Worm (Caenorhabditis elegans) whole organism, young adult: ENCODE measurements around the gene srz-83.
A peak's percentile ranks its signal among the peaks of the same experiment; 100 is the strongest.

Experiments
- B0035.1 ChIP-seq: sonication (generic microtip); optimal IDR thresholded peaks from 2 replicates; lab custom pipeline; 2016; ENCODE audit warnings: missing genetic modification characterization, mild to moderate bottlenecking, missing compliant biosample characterization, missing genotype, missing genetic modification reagents
- C06A6.2 ChIP-seq: fragments of 200-800 bp; sonication (Bioruptor generic); conservative IDR thresholded peaks from 2 replicates; pipeline ENCODE4 v1.3.6; 2022; ENCODE audit warnings: missing genetic modification characterization, missing compliant biosample characterization
- F10E7.11 ChIP-seq: sonication (generic microtip); optimal IDR thresholded peaks from 2 replicates; lab custom pipeline; 2017; ENCODE audit warnings: mild to moderate bottlenecking, missing genetic modification characterization, moderate library complexity, missing compliant biosample characterization
- F23B12.7 ChIP-seq: sonication (generic microtip); optimal IDR thresholded peaks from 2 replicates; lab custom pipeline; 2017; ENCODE audit warnings: missing genetic modification characterization, mild to moderate bottlenecking, missing compliant biosample characterization, antibody characterized with exemption, moderate library complexity; ENCODE audit not compliant: insufficient read depth
- F33H1.4 ChIP-seq: fragments of 200-800 bp; sonication (Bioruptor generic); IDR thresholded peaks from 2 replicates; pipeline ENCODE4 v1.3.6; 2022; ENCODE audit warnings: missing genetic modification reagents, missing genetic modification characterization, missing compliant biosample characterization
- F49E8.2 ChIP-seq: sonication (generic microtip); optimal IDR thresholded peaks from 3 replicates; lab custom pipeline; 2017; ENCODE audit warnings: missing genetic modification characterization, mild to moderate bottlenecking, missing compliant biosample characterization, antibody characterized with exemption, moderate library complexity; ENCODE audit not compliant: insufficient read depth
- Y53F4B.3 ChIP-seq: fragments of 200-800 bp; sonication (Bioruptor generic); IDR thresholded peaks from 2 replicates; pipeline ENCODE4 v1.3.6; 2022; ENCODE audit warnings: missing genetic modification reagents, missing genetic modification characterization, missing compliant biosample characterization
- Y79H2A.3 ChIP-seq: fragments of 200-800 bp; sonication (Bioruptor generic); conservative IDR thresholded peaks from 2 replicates; pipeline ENCODE4 v1.3.6; 2022; ENCODE audit warnings: missing genetic modification reagents, missing genetic modification characterization, missing compliant biosample characterization
- ZK185.1 ChIP-seq: sonication (generic microtip); optimal IDR thresholded peaks from 2 replicates; lab custom pipeline; 2016; ENCODE audit warnings: mild to moderate bottlenecking, missing genetic modification characterization, missing compliant biosample characterization; ENCODE audit not compliant: poor library complexity, severe bottlenecking
- akir-1 ChIP-seq: fragments of 200-800 bp; sonication (Bioruptor generic); optimal IDR thresholded peaks from 2 replicates; lab custom pipeline; 2018; ENCODE audit warnings: mild to moderate bottlenecking, missing genetic modification characterization, moderate library complexity, missing compliant biosample characterization
- athp-1 ChIP-seq: sonication (generic microtip); optimal IDR thresholded peaks from 2 replicates; lab custom pipeline; 2017; ENCODE audit warnings: mild to moderate bottlenecking, missing genetic modification characterization, missing compliant biosample characterization
- attf-3 ChIP-seq: fragments of 200-800 bp; sonication (Bioruptor generic); conservative IDR thresholded peaks from 2 replicates; pipeline ENCODE4 v1.3.6; 2022; ENCODE audit warnings: missing genetic modification reagents, missing genetic modification characterization, missing compliant biosample characterization
- attf-6 ChIP-seq: fragments of 200-800 bp; sonication (Bioruptor generic); IDR thresholded peaks from 2 replicates; pipeline ENCODE4 v1.3.6; 2022; ENCODE audit warnings: missing genetic modification reagents, missing genetic modification characterization, missing compliant biosample characterization
- bed-1 ChIP-seq: fragments of 200-800 bp; sonication (Bioruptor generic); IDR thresholded peaks from 2 replicates; pipeline ENCODE4 v1.3.6; 2022; ENCODE audit warnings: missing genetic modification reagents, missing genetic modification characterization, missing compliant biosample characterization
- cebp-1 ChIP-seq, 2 experiments: fragments of 200-800 bp in 1 of 2; sonication (Bioruptor generic) in 1 of 2; sonication (generic microtip) in 1 of 2; IDR thresholded peaks in 1 of 2; optimal IDR thresholded peaks in 1 of 2; 2 replicates each; pipeline versions ENCODE4 v1.3.6 to Lab custom; 2017 to 2022; ENCODE audit warnings: missing compliant biosample characterization in 2 of 2, missing genetic modification characterization in 2 of 2, mild to moderate bottlenecking in 1 of 2, missing genetic modification reagents in 1 of 2, moderate library complexity in 1 of 2
- cebp-2 ChIP-seq: fragments of 200-800 bp; sonication (Bioruptor generic); IDR thresholded peaks from 2 replicates; pipeline ENCODE4 v1.3.6; 2022; ENCODE audit warnings: missing genetic modification characterization, missing compliant biosample characterization
- ceh-91 ChIP-seq: fragments of 200-800 bp; sonication (Bioruptor generic); IDR thresholded peaks from 2 replicates; pipeline ENCODE4 v1.3.6; 2022; ENCODE audit warnings: missing genetic modification reagents, missing genetic modification characterization, missing compliant biosample characterization
- chd-7 ChIP-seq: sonication (generic microtip); optimal IDR thresholded peaks from 2 replicates; lab custom pipeline; 2016; ENCODE audit warnings: mild to moderate bottlenecking, missing genetic modification characterization, moderate library complexity, missing compliant biosample characterization
- die-1 ChIP-seq: sonication (generic microtip); optimal IDR thresholded peaks from 2 replicates; lab custom pipeline; 2016; ENCODE audit warnings: missing genotype, mild to moderate bottlenecking, missing genetic modification characterization, missing compliant biosample characterization
- efl-1 ChIP-seq: fragments of 150-350 bp; optimal IDR thresholded peaks from 2 replicates; lab custom pipeline; 2014; ENCODE audit warnings: missing biosample characterization, missing genetic modification reagents, missing genetic modification characterization
- egl-18 ChIP-seq: fragments of 200-800 bp; sonication (Bioruptor generic); IDR thresholded peaks from 2 replicates; pipeline ENCODE4 v1.3.6; 2022; ENCODE audit warnings: missing genetic modification reagents, missing genetic modification characterization, missing compliant biosample characterization
- ekl-4 ChIP-seq: fragments of 200-800 bp; sonication (Bioruptor generic); IDR thresholded peaks from 2 replicates; pipeline ENCODE4 v1.3.6; 2022; ENCODE audit warnings: missing genetic modification reagents, missing genetic modification characterization, missing compliant biosample characterization
- lin-35 ChIP-seq, 3 experiments: fragments of 150-350 bp in 2 of 3; sonication (generic microtip) in 1 of 3; optimal IDR thresholded peaks; 2 replicates each; lab custom pipeline; 2014 to 2018; ENCODE audit warnings: missing biosample characterization in 3 of 3, missing genetic modification characterization in 3 of 3, missing genetic modification reagents in 3 of 3
- lsl-1 ChIP-seq: fragments of 200-800 bp; sonication (Bioruptor generic); optimal IDR thresholded peaks from 2 replicates; lab custom pipeline; 2018; ENCODE audit warnings: mild to moderate bottlenecking, missing genetic modification characterization, moderate library complexity, missing compliant biosample characterization
- lsy-27 ChIP-seq: sonication (generic microtip); optimal IDR thresholded peaks from 2 replicates; lab custom pipeline; 2017; ENCODE audit warnings: missing genetic modification characterization, mild to moderate bottlenecking, missing compliant biosample characterization, antibody characterized with exemption, missing genotype, borderline replicate concordance; ENCODE audit not compliant: insufficient read depth
- madf-10 ChIP-seq: sonication (generic microtip); optimal IDR thresholded peaks from 2 replicates; lab custom pipeline; 2016; ENCODE audit warnings: mild to moderate bottlenecking, missing genetic modification characterization, missing compliant biosample characterization
- madf-6 ChIP-seq: fragments of 200-800 bp; sonication (Bioruptor generic); IDR thresholded peaks from 2 replicates; pipeline ENCODE4 v1.3.6; 2022; ENCODE audit warnings: missing genetic modification reagents, missing genetic modification characterization, missing compliant biosample characterization
- mcd-1 ChIP-seq: fragments of 200-800 bp; sonication (Bioruptor generic); IDR thresholded peaks from 2 replicates; pipeline ENCODE4 v1.3.6; 2022; ENCODE audit warnings: missing genetic modification reagents, missing genetic modification characterization, missing compliant biosample characterization
- mxl-1 ChIP-seq: sonication (generic microtip); optimal IDR thresholded peaks from 2 replicates; lab custom pipeline; 2016; ENCODE audit warnings: missing genetic modification characterization, missing compliant biosample characterization
- nfyb-1 ChIP-seq: fragments of 200-800 bp; sonication (Bioruptor generic); IDR thresholded peaks from 2 replicates; pipeline ENCODE4 v1.3.6; 2022; ENCODE audit warnings: missing genetic modification reagents, missing genetic modification characterization, missing compliant biosample characterization
- nhr-80 ChIP-seq: sonication (generic microtip); optimal IDR thresholded peaks from 2 replicates; lab custom pipeline; 2016; ENCODE audit warnings: missing genetic modification characterization, missing compliant biosample characterization
- pbrm-1 ChIP-seq: fragments of 200-800 bp; sonication (Bioruptor generic); IDR thresholded peaks from 2 replicates; pipeline ENCODE4 v1.3.6; 2022; ENCODE audit warnings: missing genetic modification reagents, missing genetic modification characterization, missing compliant biosample characterization
- pha-4 ChIP-seq: fragments of 150-350 bp; sonication (generic microtip); optimal IDR thresholded peaks from 2 replicates; lab custom pipeline; 2014; ENCODE audit warnings: missing biosample characterization, missing genetic modification reagents, missing genetic modification characterization
- snpc-1.1 ChIP-seq: sonication (generic microtip); optimal IDR thresholded peaks from 2 replicates; lab custom pipeline; 2017; ENCODE audit warnings: missing genetic modification characterization, mild to moderate bottlenecking, missing compliant biosample characterization, antibody characterized with exemption, moderate library complexity, missing genotype, missing genetic modification reagents; ENCODE audit not compliant: insufficient read depth
- sptf-2 ChIP-seq: fragments of 200-800 bp; sonication (Bioruptor generic); optimal IDR thresholded peaks from 2 replicates; lab custom pipeline; 2018; ENCODE audit warnings: mild to moderate bottlenecking, missing genetic modification characterization, missing compliant biosample characterization
- tbx-9 ChIP-seq: sonication (generic microtip); optimal IDR thresholded peaks from 2 replicates; lab custom pipeline; 2016; ENCODE audit warnings: borderline replicate concordance, missing genetic modification characterization, inconsistent platforms, missing compliant biosample characterization
- zfh-2 ChIP-seq: fragments of 200-800 bp; sonication (Bioruptor generic); conservative IDR thresholded peaks from 2 replicates; pipeline ENCODE4 v1.3.6; 2022; ENCODE audit warnings: missing genetic modification reagents, missing genetic modification characterization, missing compliant biosample characterization
- ztf-18 ChIP-seq: sonication (generic microtip); optimal IDR thresholded peaks from 2 replicates; lab custom pipeline; 2016; ENCODE audit warnings: missing genotype, mild to moderate bottlenecking, missing genetic modification characterization, missing compliant biosample characterization
- ztf-26 ChIP-seq: sonication (generic microtip); optimal IDR thresholded peaks from 2 replicates; lab custom pipeline; 2017; ENCODE audit warnings: missing genetic modification characterization, missing compliant biosample characterization
- ztf-28 ChIP-seq: fragments of 200-800 bp; sonication (Bioruptor generic); IDR thresholded peaks from 2 replicates; pipeline ENCODE4 v1.3.6; 2022; ENCODE audit warnings: missing genetic modification reagents, missing genetic modification characterization, missing compliant biosample characterization

Gene srz-83

ce11 chrIV:3524584-3525020 is 20.4 kb downstream of the srz-83 start (continued):
- peak; percentile 18; the same call in 1 of the 2 replicates for TF ChIP-seq cebp-1 (GFP tag; IDR thresholded peaks at IDR 0.05; lab: Robert Waterston, UW)
- peak; percentile 66 for TF ChIP-seq cebp-1 (tag; optimal IDR thresholded peaks at IDR 0.05; lab: Kevin White, UChicago)
- TF ChIP-seq ekl-4 (GFP tag; lab: Robert Waterston, UW), result peak; percentile 24; the same call in 1 of the 2 replicates
- no peak for TF ChIP-seq nhr-80
- no peak for TF ChIP-seq C06A6.2
- TF ChIP-seq lsy-27 (tag; lab: Kevin White, UChicago), result no peak
- TF ChIP-seq F10E7.11 (tag; lab: Kevin White, UChicago), result peak; percentile 33
- peak; percentile 25 for TF ChIP-seq lsl-1 (GFP tag; lab: Kevin White, UChicago)
- TF ChIP-seq die-1 (tag; lab: Kevin White, UChicago), result peak; percentile 77
- peak; percentile 45 for TF ChIP-seq mxl-1 (tag; lab: Kevin White, UChicago)
- TF ChIP-seq egl-18 (GFP tag; lab: Robert Waterston, UW), result no peak
- TF ChIP-seq mcd-1 (GFP tag; lab: Robert Waterston, UW), result peak; percentile 60; the same call in 1 of the 2 replicates
- TF ChIP-seq F49E8.2 (tag; lab: Kevin White, UChicago), result peak; percentile 59
- TF ChIP-seq efl-1 (GFP tag; lab: Kevin White, UChicago), result peak; percentile 8
- TF ChIP-seq lin-35 (GFP tag; optimal IDR thresholded peaks at IDR 0.05; lab: Kevin White, UChicago), result peak in 1 of 3 experiments; percentile 43
- peak; percentile 79 for TF ChIP-seq ZK185.1
- peak; percentile 58 for TF ChIP-seq madf-10 (tag; lab: Kevin White, UChicago)
- TF ChIP-seq Y53F4B.3 (GFP tag; lab: Robert Waterston, UW), result no peak
- TF ChIP-seq Y79H2A.3 (GFP tag; lab: Robert Waterston, UW), result no peak
- no peak for TF ChIP-seq tbx-9 (tag; lab: Kevin White, UChicago)
- peak; percentile 59 for TF ChIP-seq madf-6 (GFP tag; lab: Robert Waterston, UW)
- no peak for TF ChIP-seq B0035.1
- TF ChIP-seq athp-1 (tag; lab: Kevin White, UChicago), result peak; percentile 45
- peak; percentile 47 for TF ChIP-seq ztf-18 (tag; lab: Kevin White, UChicago)
- 0 out of 2 replicates have a peak, but pooled peaks have one; percentile 55 for TF ChIP-seq attf-6 (GFP tag; lab: Robert Waterston, UW)
- TF ChIP-seq nfyb-1 (GFP tag; lab: Robert Waterston, UW), result peak; percentile 86
- TF ChIP-seq attf-3 (GFP tag; lab: Robert Waterston, UW), result peak; percentile 41; the same call in 1 of the 2 replicates
- TF ChIP-seq cebp-2 (GFP tag; lab: Robert Waterston, UW), result no peak
- peak; percentile 71 for TF ChIP-seq pbrm-1
- peak; percentile 76 for TF ChIP-seq zfh-2 (GFP tag; lab: Robert Waterston, UW)
- 0 out of 2 replicates have a peak, but pooled peaks have one; percentile 21 for TF ChIP-seq ceh-91
- TF ChIP-seq F33H1.4 (GFP tag; lab: Robert Waterston, UW), result no peak
- no peak for TF ChIP-seq bed-1 (GFP tag; lab: Robert Waterston, UW)
- peak; percentile 75; the same call in 1 of the 2 replicates for TF ChIP-seq ztf-28 (GFP tag; lab: Robert Waterston, UW)
- no peak for TF ChIP-seq pha-4 (tag; lab: Kevin White, UChicago)
- peak; percentile 43 for TF ChIP-seq F23B12.7 (tag; lab: Kevin White, UChicago)
- peak; percentile 60 for TF ChIP-seq chd-7
- no peak for TF ChIP-seq sptf-2
- TF ChIP-seq ztf-26 (tag; lab: Kevin White, UChicago), result peak; percentile 69
- no peak for TF ChIP-seq akir-1 (GFP tag; lab: Kevin White, UChicago)
- no peak for TF ChIP-seq snpc-1.1
